Worm (Caenorhabditis elegans) whole organism, late embryonic: ENCODE results near the gene C07G1.7.

ENCODE experiments used
- C08G9.2 ChIP-seq: sonication (generic microtip); optimal IDR thresholded peaks from 2 replicates; lab custom pipeline; 2016; ENCODE audit warnings: mild to moderate bottlenecking, missing genetic modification characterization, moderate library complexity, missing compliant biosample characterization
- ceh-2 ChIP-seq: sonication (generic microtip); optimal IDR thresholded peaks from 2 replicates; lab custom pipeline; 2016; ENCODE audit warnings: missing genotype, missing genetic modification characterization, missing compliant biosample characterization
- nhr-11 ChIP-seq: fragments of 150-350 bp; optimal IDR thresholded peaks from 2 replicates; lab custom pipeline; 2014; ENCODE audit warnings: missing biosample characterization, missing genetic modification characterization
- pha-4 ChIP-seq: fragments of 150-350 bp; optimal IDR thresholded peaks from 2 replicates; lab custom pipeline; 2018; ENCODE audit warnings: missing biosample characterization, missing genetic modification reagents, missing genetic modification characterization
- rnt-1 ChIP-seq: sonication (generic microtip); optimal IDR thresholded peaks from 2 replicates; lab custom pipeline; 2016; ENCODE audit warnings: missing genetic modification characterization, missing compliant biosample characterization
- tbx-2 ChIP-seq: sonication (generic microtip); optimal IDR thresholded peaks from 2 replicates; lab custom pipeline; 2016; ENCODE audit warnings: missing genetic modification characterization, missing compliant biosample characterization

DNA sequence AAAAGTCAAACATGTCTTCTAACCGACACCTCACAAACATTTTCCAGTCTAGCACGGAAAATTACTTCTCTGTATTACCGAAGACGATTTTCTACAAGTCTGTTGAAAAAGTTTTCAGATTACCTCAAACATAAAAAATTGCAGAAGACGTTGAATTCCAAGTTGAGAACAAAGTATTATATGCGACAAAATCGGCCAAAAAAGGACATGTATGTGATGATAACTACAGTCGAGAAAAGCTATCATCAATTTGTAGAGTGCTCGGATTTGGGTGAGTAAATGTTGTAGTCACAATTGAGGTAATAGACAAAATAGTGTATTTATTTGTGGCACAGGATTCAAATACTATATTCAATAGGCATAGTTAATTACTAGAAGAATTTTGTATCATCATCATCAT is 2.8 kb downstream of the C07G1.7 start:
- TF ChIP-seq C08G9.2 (tag; lab: Kevin White, UChicago): no peak
- no peak for TF ChIP-seq rnt-1
- no peak for TF ChIP-seq nhr-11 (tag; lab: Kevin White, UChicago)
- no peak for TF ChIP-seq tbx-2 (tag; lab: Kevin White, UChicago)
- no peak for TF ChIP-seq pha-4 (tag; lab: Kevin White, UChicago)
- no peak for TF ChIP-seq ceh-2 (tag; lab: Kevin White, UChicago)
